Fruit fly (Drosophila melanogaster): ENCODE data around the gene tal-1A.

Gene tal-1A

dm6 chr3R:13800430-13800848, 12.5 kb upstream of the tal-1A start (continued):
- peak; percentile 93 for TF ChIP-seq Eip78C (GFP tag)
- TF ChIP-seq Eip93F (GFP tag; optimal IDR thresholded peaks at IDR 0.05), result no peak
- peak; percentile 71 for TF ChIP-seq acj6 (GFP tag; optimal IDR thresholded peaks at IDR 0.05)
- TF ChIP-seq CG11762 (GFP tag; optimal IDR thresholded peaks at IDR 0.05; ENCODE audit: insufficient read depth), result peak; percentile 55
- peak; percentile 14 for TF ChIP-seq Blimp-1 (GFP tag; optimal IDR thresholded peaks at IDR 0.05)
- TF ChIP-seq achi (GFP tag; optimal IDR thresholded peaks at IDR 0.05), result peak; percentile 84
- TF ChIP-seq CG6808 (GFP tag; optimal IDR thresholded peaks at IDR 0.05), result peak; percentile 78
- TF ChIP-seq CG8119 (GFP tag; IDR thresholded peaks at IDR 0.05), result peak; percentile 88
- TF ChIP-seq CG11294 (GFP tag; IDR thresholded peaks at IDR 0.05), result peak; percentile 75
- peak; percentile 84 for TF ChIP-seq Gug (GFP tag; IDR thresholded peaks at IDR 0.05)
- TF ChIP-seq net (GFP tag; optimal IDR thresholded peaks at IDR 0.05), result peak; percentile 70
- TF ChIP-seq dsx (GFP tag; optimal IDR thresholded peaks at IDR 0.05; ENCODE audit: poor library complexity, severe bottlenecking), result no peak
- peak; percentile 48 for TF ChIP-seq CG11902 (GFP tag; optimal IDR thresholded peaks at IDR 0.05)
- TF ChIP-seq lz (GFP tag; optimal IDR thresholded peaks at IDR 0.05), result peak; percentile 70
- peak; percentile 75 for TF ChIP-seq esn (GFP tag; optimal IDR thresholded peaks at IDR 0.05)
- peak; percentile 88 for TF ChIP-seq svp (GFP tag)
- TF ChIP-seq Lpt (GFP tag; optimal IDR thresholded peaks at IDR 0.05), result peak; percentile 51
- TF ChIP-seq dac (GFP tag; optimal IDR thresholded peaks at IDR 0.05), result peak; percentile 36

dm6 chr3R:13801184-13802056, 11.5 kb upstream of the tal-1A start:
- TF ChIP-seq Hr39 (GFP tag; optimal IDR thresholded peaks at IDR 0.05) (no peak), CG34406 (GFP tag; optimal IDR thresholded peaks at IDR 0.05) (no peak), CG6276 (GFP tag; optimal IDR thresholded peaks at IDR 0.05) (no peak), CG9139 (GFP tag; optimal IDR thresholded peaks at IDR 0.05) (no peak), dsx (GFP tag; optimal IDR thresholded peaks at IDR 0.05; ENCODE audit: poor library complexity, severe bottlenecking) (no peak), CG11294 (GFP tag; IDR thresholded peaks at IDR 0.05) (no peak), lz (GFP tag; optimal IDR thresholded peaks at IDR 0.05) (no peak), esn (GFP tag; optimal IDR thresholded peaks at IDR 0.05) (no peak), spab (GFP tag; optimal IDR thresholded peaks at IDR 0.05) (no peak), Eip93F (GFP tag; optimal IDR thresholded peaks at IDR 0.05) (no peak), Eip75B (GFP tag; optimal IDR thresholded peaks at IDR 0.05) (no peak), Hr38 (GFP tag; optimal IDR thresholded peaks at IDR 0.05) (no peak), Ets96B (tag; optimal IDR thresholded peaks at IDR 0.05) (no peak), Hr4 (GFP tag; optimal IDR thresholded peaks at IDR 0.05) (no peak), CG10631 (GFP tag; optimal IDR thresholded peaks at IDR 0.05) (no peak), CG8319 (GFP tag; optimal IDR thresholded peaks at IDR 0.05) (no peak), CG10669 (GFP tag; optimal IDR thresholded peaks at IDR 0.05) (no peak), svp (GFP tag) (no peak)

- TF ChIP-seq svp (GFP tag) (peak; percentile 47), CG6163 (GFP tag; IDR thresholded peaks at IDR 0.05) (no peak)
These were observed 10.7 kb upstream of the tal-1A start for dm6 chr3R:13802057-13802817.

dm6 chr3R:13803185-13803887, 9.6 kb upstream of the tal-1A start:
- TF ChIP-seq cyc (GFP tag; optimal IDR thresholded peaks at IDR 0.05) (no peak), fd85E (GFP tag; optimal IDR thresholded peaks at IDR 0.05) (no peak), Smox (GFP tag; optimal IDR thresholded peaks at IDR 0.05) (no peak), CG16779 (tag; optimal IDR thresholded peaks at IDR 0.05) (no peak), Met (GFP tag; optimal IDR thresholded peaks at IDR 0.05) (no peak), CG10669 (GFP tag; optimal IDR thresholded peaks at IDR 0.05) (no peak), Gug (GFP tag; IDR thresholded peaks at IDR 0.05) (no peak), ss (GFP tag; optimal IDR thresholded peaks at IDR 0.05) (no peak)

Data from whole organism, prepupa.